Worm (Caenorhabditis elegans) whole organism, L2 larva: Measurements from ENCODE around the gene F13E9.9.

Experiments
- R02D3.7 ChIP-seq: fragments of 150-350 bp; optimal IDR thresholded peaks from 2 replicates; lab custom pipeline; 2014; ENCODE audit warnings: missing biosample characterization, missing genetic modification characterization
- elt-1 ChIP-seq: fragments of 150-350 bp; optimal IDR thresholded peaks from 2 replicates; lab custom pipeline; 2014; ENCODE audit warnings: missing biosample characterization, missing genetic modification characterization
- lin-39 ChIP-seq: fragments of 150-350 bp; optimal IDR thresholded peaks from 2 replicates; lab custom pipeline; 2014; ENCODE audit warnings: missing biosample characterization, missing genetic modification reagents, missing genetic modification characterization
- nhr-11 ChIP-seq: fragments of 150-350 bp; optimal IDR thresholded peaks from 2 replicates; lab custom pipeline; 2014; ENCODE audit warnings: missing biosample characterization, missing genetic modification characterization
- nhr-237 ChIP-seq: fragments of 150-350 bp; optimal IDR thresholded peaks from 2 replicates; lab custom pipeline; 2014; ENCODE audit warnings: missing biosample characterization, missing genetic modification characterization
- unc-39 ChIP-seq: fragments of 150-350 bp; optimal IDR thresholded peaks from 2 replicates; lab custom pipeline; 2014; ENCODE audit warnings: missing biosample characterization, missing genetic modification characterization
- unc-55 ChIP-seq: fragments of 150-350 bp; sonication (generic microtip); optimal IDR thresholded peaks from 3 replicates; lab custom pipeline; 2014; ENCODE audit warnings: missing biosample characterization, missing genetic modification reagents, missing genetic modification characterization
- ztf-11 ChIP-seq: sonication (generic microtip); optimal IDR thresholded peaks from 2 replicates; lab custom pipeline; 2017; ENCODE audit warnings: missing biosample characterization, missing genetic modification characterization

- TF ChIP-seq ztf-11, result no peak
- TF ChIP-seq R02D3.7 (tag; lab: Kevin White, UChicago), result no peak
- no peak for TF ChIP-seq nhr-11 (tag; lab: Kevin White, UChicago)
- TF ChIP-seq nhr-237 (tag; lab: Kevin White, UChicago), result no peak
- no peak for TF ChIP-seq lin-39 (tag; lab: Kevin White, UChicago)
- TF ChIP-seq unc-55 (GFP tag; lab: Kevin White, UChicago), result no peak
- no peak for TF ChIP-seq elt-1 (tag; lab: Kevin White, UChicago)
- no peak for TF ChIP-seq unc-39 (tag; lab: Kevin White, UChicago)
Measured at ce11 chrIV:10909206-10909605, 10.2 kb upstream of the F13E9.9 start, which contains the start of gene ZK596.2.
